Worm (Caenorhabditis elegans): ENCODE results near the gene F49E11.7.

Gene F49E11.7

DNA sequence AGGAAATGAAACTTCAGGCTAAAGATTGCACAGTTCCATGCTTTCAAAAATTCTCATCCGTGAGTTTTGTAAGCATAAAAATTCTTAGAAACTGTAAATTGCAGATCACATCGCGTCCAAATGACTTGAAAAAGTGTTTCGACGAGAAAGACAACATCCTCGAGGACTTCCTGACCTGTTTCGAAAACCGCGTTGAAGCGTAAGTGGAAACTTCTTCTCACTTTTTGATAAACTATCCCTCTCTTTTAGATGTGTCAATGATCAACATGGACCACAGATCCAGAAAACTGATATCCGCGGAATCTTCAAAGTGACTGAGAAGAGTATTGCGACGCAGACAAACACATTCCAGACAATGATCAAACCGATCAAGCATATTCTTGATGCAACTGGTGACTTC, 28.2 kb downstream of the F49E11.7 start (continued):
- TF ChIP-seq ama-1 (optimal IDR thresholded peaks at IDR 0.05): peak; percentile 31
- TF ChIP-seq ama-1 (GFP tag; optimal IDR thresholded peaks at IDR 0.05): no peak
- TF ChIP-seq ekl-4 (GFP tag; IDR thresholded peaks at IDR 0.05): no peak

DNA sequence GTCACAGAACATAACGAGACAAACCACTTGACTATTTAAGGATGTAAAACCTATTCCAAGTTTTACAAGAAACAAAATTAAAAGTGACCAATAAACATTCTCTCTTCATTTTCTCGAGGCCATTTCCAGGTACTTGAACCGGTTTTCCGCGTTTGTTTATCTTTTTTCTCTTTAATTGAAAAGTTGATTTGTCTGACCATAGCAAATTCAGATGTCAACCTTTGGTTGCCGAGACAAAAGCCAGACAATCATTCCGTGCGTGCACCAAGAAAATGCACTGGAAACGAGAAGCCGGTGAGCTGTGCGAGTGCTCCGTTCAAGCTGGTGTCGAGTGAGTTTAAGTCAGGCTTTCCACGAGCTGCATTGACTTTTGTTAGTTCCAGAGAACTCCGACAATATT, 29.4 kb downstream of the F49E11.7 start:
- TF ChIP-seq mcd-1 (GFP tag; IDR thresholded peaks at IDR 0.05) (peak; percentile 28; the same call in 1 of the 2 replicates), Y67H2A.10 (GFP tag; conservative IDR thresholded peaks at IDR 0.05) (no peak), ztf-28 (GFP tag; IDR thresholded peaks at IDR 0.05) (no peak), him-1 (tag; optimal IDR thresholded peaks at IDR 0.05) (no peak), hlh-26 (GFP tag; conservative IDR thresholded peaks at IDR 0.05) (no peak), ztf-26 (tag; optimal IDR thresholded peaks at IDR 0.05) (peak; percentile 27), ceh-27 (GFP tag; optimal IDR thresholded peaks at IDR 0.05) (peak; percentile 19), madf-8 (GFP tag; conservative IDR thresholded peaks at IDR 0.05) (no peak), lin-26 (GFP tag; IDR thresholded peaks at IDR 0.05) (peak; percentile 60; the same call in 1 of the 2 replicates), ztf-18 (tag; optimal IDR thresholded peaks at IDR 0.05) (no peak), pha-4 (tag; optimal IDR thresholded peaks at IDR 0.05) (no peak), fkh-3 (tag; optimal IDR thresholded peaks at IDR 0.05) (no peak), Y53F4B.3 (GFP tag; IDR thresholded peaks at IDR 0.05) (no peak), ama-1 (optimal IDR thresholded peaks at IDR 0.05) (peak; percentile 81), ama-1 (GFP tag; optimal IDR thresholded peaks at IDR 0.05) (no peak), dox-1 (GFP tag; IDR thresholded peaks at IDR 0.05) (no peak; the same call in 1 of the 2 replicates), repo-1 (tag; optimal IDR thresholded peaks at IDR 0.05) (no peak), unc-130 (GFP tag; optimal IDR thresholded peaks at IDR 0.05) (no peak), K11D2.4 (GFP tag; IDR thresholded peaks at IDR 0.05) (0 out of 2 replicates have a peak, but pooled peaks have one; percentile 56), cebp-2 (GFP tag; IDR thresholded peaks at IDR 0.05) (no peak), lir-1 (GFP tag; conservative IDR thresholded peaks at IDR 0.05) (no peak), tlf-1 (GFP tag; optimal IDR thresholded peaks at IDR 0.05) (no peak), hsf-1 (GFP tag; IDR thresholded peaks at IDR 0.05) (no peak), mes-4 (tag; optimal IDR thresholded peaks at IDR 0.05) (no peak), egrh-3 (GFP tag; IDR thresholded peaks at IDR 0.05) (no peak), lin-40 (tag; optimal IDR thresholded peaks at IDR 0.05) (no peak), hmg-1.2 (GFP tag; IDR thresholded peaks at IDR 0.05) (no peak), dpff-1 (tag; optimal IDR thresholded peaks at IDR 0.05) (no peak)

DNA sequence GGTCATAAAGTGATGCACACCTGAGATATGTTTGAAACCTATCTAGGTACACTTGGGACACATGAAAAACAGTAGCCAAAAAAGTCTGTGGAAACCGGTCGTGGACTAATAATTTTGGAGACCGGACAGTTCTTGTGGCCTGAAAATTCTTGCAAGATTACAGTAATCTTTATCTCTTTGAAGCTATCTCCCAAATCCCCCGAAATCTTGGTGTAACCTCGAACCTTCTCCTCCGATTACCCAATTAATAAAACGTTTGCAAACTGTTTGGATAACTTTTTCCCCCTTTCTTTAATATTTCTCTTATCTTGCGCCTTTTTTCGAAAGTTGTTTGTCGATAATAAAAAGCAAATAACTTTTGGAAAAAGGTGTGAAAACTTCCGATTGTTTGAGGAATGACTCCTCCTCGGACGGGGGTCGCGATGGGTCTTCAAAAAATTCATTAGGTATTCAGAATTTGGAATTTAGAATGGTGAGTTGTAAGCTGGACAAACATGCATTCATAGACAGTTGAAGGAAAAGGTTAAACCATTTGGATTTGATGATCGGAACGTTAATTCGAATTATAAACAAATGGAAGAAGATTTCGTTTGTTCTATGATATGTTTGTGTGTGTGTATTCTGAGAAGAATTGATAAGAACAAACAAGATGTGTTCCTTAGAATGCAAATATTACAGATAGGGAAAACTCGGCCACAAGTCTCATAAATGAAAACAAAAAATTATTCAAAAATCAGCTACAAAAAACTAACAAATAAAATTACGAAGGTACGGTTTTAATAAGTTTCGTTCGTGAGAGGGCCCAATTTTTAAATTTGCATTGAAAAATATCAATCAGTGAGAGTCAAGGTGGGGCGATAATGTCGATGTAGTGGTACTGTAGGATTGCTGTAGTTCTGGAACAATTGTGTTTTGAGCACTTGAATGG, 30.4 kb downstream of the F49E11.7 start:
- TF ChIP-seq mcd-1 (GFP tag; IDR thresholded peaks at IDR 0.05) (0 out of 2 replicates have a peak, but pooled peaks have one; percentile 20), snpc-3.4 (tag; optimal IDR thresholded peaks at IDR 0.05) (no peak), bed-1 (GFP tag; IDR thresholded peaks at IDR 0.05) (no peak), cebp-1 (GFP tag; IDR thresholded peaks at IDR 0.05) (no peak), cebp-1 (tag; optimal IDR thresholded peaks at IDR 0.05) (peak; percentile 25), F33H1.4 (GFP tag; IDR thresholded peaks at IDR 0.05) (no peak), B0336.3 (GFP tag; IDR thresholded peaks at IDR 0.05) (0 out of 2 replicates have a peak, but pooled peaks have one; percentile 20), ZK185.1 (tag; optimal IDR thresholded peaks at IDR 0.05; ENCODE audit: poor library complexity, severe bottlenecking) (peak; percentile 20), nfyb-1 (GFP tag; IDR thresholded peaks at IDR 0.05) (0 out of 2 replicates have a peak, but pooled peaks have one; percentile 40), ets-4 (GFP tag; optimal IDR thresholded peaks at IDR 0.05) (no peak), him-1 (tag; optimal IDR thresholded peaks at IDR 0.05) (no peak), madf-3 (GFP tag; IDR thresholded peaks at IDR 0.05) (0 out of 2 replicates have a peak, but pooled peaks have one; percentile 3), ccch-3 (GFP tag; optimal IDR thresholded peaks at IDR 0.05) (no peak), F37B4.10 (GFP tag; IDR thresholded peaks at IDR 0.05) (no peak), Y53G8AR.9 (GFP tag; conservative IDR thresholded peaks at IDR 0.05) (peak; percentile 28; the same call in 1 of the 2 replicates), ztf-6 (GFP tag; IDR thresholded peaks at IDR 0.05) (no peak), lin-35 (GFP tag; optimal IDR thresholded peaks at IDR 0.05) (peak in 1 of 3 experiments; percentile 50), rcor-1 (GFP tag; IDR thresholded peaks at IDR 0.05) (no peak), ekl-4 (GFP tag; IDR thresholded peaks at IDR 0.05) (no peak), ceh-40 (GFP tag; IDR thresholded peaks at IDR 0.05) (0 out of 2 replicates have a peak, but pooled peaks have one; percentile 1)

Data from whole organism, young adult.